Fruit fly (Drosophila melanogaster) whole organism, pupa: Measurements from ENCODE around the gene CG5516.
A peak's percentile ranks its signal among the peaks of the same experiment; 100 is the strongest.

Experiments used
- CG12605 ChIP-seq: fragments of 200-800 bp; sonication (Bioruptor generic); IDR thresholded peaks from 2 replicates; pipeline ENCODE4 v1.3.6; 2022; ENCODE audit warnings: missing biosample characterization, missing genetic modification characterization
- CG13204 ChIP-seq: fragments of 200-800 bp; sonication (Bioruptor generic); optimal IDR thresholded peaks from 2 replicates; lab custom pipeline; 2018; ENCODE audit warnings: missing biosample characterization, mild to moderate bottlenecking, missing genetic modification characterization, moderate library complexity
- CG14655 ChIP-seq: fragments of 200-800 bp; sonication (Bioruptor generic); optimal IDR thresholded peaks from 3 replicates; lab custom pipeline; 2017; ENCODE audit warnings: mild to moderate bottlenecking, missing biosample characterization, missing genetic modification reagents, missing genetic modification characterization
- CG17806 ChIP-seq: fragments of 200-800 bp; sonication (Bioruptor generic); optimal IDR thresholded peaks from 2 replicates; lab custom pipeline; 2018; ENCODE audit warnings: missing biosample characterization, mild to moderate bottlenecking, missing genetic modification characterization, moderate library complexity
- CG34367 ChIP-seq: fragments of 200-800 bp; sonication (Bioruptor generic); optimal IDR thresholded peaks from 2 replicates; lab custom pipeline; 2018; ENCODE audit warnings: missing biosample characterization, mild to moderate bottlenecking, missing genetic modification characterization
- CG4496 ChIP-seq: fragments of 200-800 bp; sonication (Bioruptor generic); IDR thresholded peaks from 3 replicates; pipeline ENCODE4 v1.3.6; 2022; ENCODE audit warnings: missing biosample characterization, missing genetic modification characterization
- CG8159 ChIP-seq: fragments of 200-800 bp; sonication (Bioruptor generic); optimal IDR thresholded peaks from 3 replicates; lab custom pipeline; 2018; ENCODE audit warnings: missing biosample characterization, mild to moderate bottlenecking, missing genetic modification characterization, moderate library complexity
- D1 ChIP-seq: fragments of 200-800 bp; sonication (Bioruptor generic); optimal IDR thresholded peaks from 2 replicates; lab custom pipeline; 2018; ENCODE audit warnings: missing biosample characterization, mild to moderate bottlenecking, missing genetic modification characterization, moderate library complexity
- EcR ChIP-seq: fragments of 200-800 bp; sonication (Bioruptor generic); optimal IDR thresholded peaks from 3 replicates; lab custom pipeline; 2019; ENCODE audit warnings: missing biosample characterization, missing genetic modification characterization, mild to moderate bottlenecking, moderate library complexity, missing genetic modification reagents
- Pif1A ChIP-seq: fragments of 200-800 bp; sonication (Bioruptor generic); optimal IDR thresholded peaks from 3 replicates; lab custom pipeline; 2016; ENCODE audit warnings: missing biosample characterization, missing genetic modification characterization
- Snoo ChIP-seq: fragments of 200-800 bp; sonication (Bioruptor generic); optimal IDR thresholded peaks from 3 replicates; lab custom pipeline; 2017; ENCODE audit warnings: missing biosample characterization, mild to moderate bottlenecking, missing genetic modification characterization, inconsistent platforms
- fd96Ca ChIP-seq: fragments of 200-800 bp; sonication (Bioruptor generic); IDR thresholded peaks from 3 replicates; pipeline ENCODE4 v1.3.6; 2022; ENCODE audit warnings: missing biosample characterization, missing genetic modification characterization
- gl ChIP-seq: fragments of 200-800 bp; sonication (Bioruptor generic); optimal IDR thresholded peaks from 2 replicates; lab custom pipeline; 2018; ENCODE audit warnings: missing biosample characterization, mild to moderate bottlenecking, missing genetic modification characterization
- rn ChIP-seq: fragments of 200-800 bp; sonication (Bioruptor generic); IDR thresholded peaks from 2 replicates; pipeline ENCODE4 v1.3.6; 2022; ENCODE audit warnings: missing biosample characterization, missing genetic modification characterization

- no peak for TF ChIP-seq CG34367 (tag; lab: Kevin White, UChicago)
- no peak for TF ChIP-seq CG8159 (tag; lab: Kevin White, UChicago)
- no peak for TF ChIP-seq CG14655 (GFP tag; lab: Kevin White, UChicago)
- TF ChIP-seq Snoo (tag; lab: Kevin White, UChicago) = no peak
- TF ChIP-seq EcR = peak; percentile 47
- TF ChIP-seq CG12605 (GFP tag; lab: Robert Waterston, UW) = no peak
- TF ChIP-seq CG17806 (tag; lab: Kevin White, UChicago) = no peak
- no peak for TF ChIP-seq rn (GFP tag; lab: Robert Waterston, UW)
- no peak for TF ChIP-seq CG13204
- TF ChIP-seq gl = no peak
- no peak for TF ChIP-seq CG4496 (GFP tag; lab: Robert Waterston, UW)
- TF ChIP-seq Pif1A (GFP tag; lab: Kevin White, UChicago) = no peak
- no peak for TF ChIP-seq D1 (tag; lab: Kevin White, UChicago)
- TF ChIP-seq fd96Ca (GFP tag; lab: Robert Waterston, UW) = no peak
These were observed 22.1 kb downstream of the CG5516 start, which contains the start of gene srp for dm6 chr3R:15985762-15986214.
